Fruit fly (Drosophila melanogaster) whole organism: ENCODE results near the gene stx.

Experiments
- Dll ChIP-seq: fragments of >200 bp; optimal IDR thresholded peaks from 2 replicates; lab custom pipeline; 2017
- usp ChIP-seq: fragments of >200 bp; optimal IDR thresholded peaks from 2 replicates; lab custom pipeline; 2017; ENCODE audit warnings: missing biosample characterization, missing genetic modification characterization, mixed read lengths

- TF ChIP-seq Dll (lab: Kevin White, UChicago) (no peak), usp (no peak)
Observed at dm6 chrX:10789279-10789678, 44.5 kb upstream of the stx start.
